Worm (Caenorhabditis elegans): ENCODE results near the gene gpx-6.

DNA sequence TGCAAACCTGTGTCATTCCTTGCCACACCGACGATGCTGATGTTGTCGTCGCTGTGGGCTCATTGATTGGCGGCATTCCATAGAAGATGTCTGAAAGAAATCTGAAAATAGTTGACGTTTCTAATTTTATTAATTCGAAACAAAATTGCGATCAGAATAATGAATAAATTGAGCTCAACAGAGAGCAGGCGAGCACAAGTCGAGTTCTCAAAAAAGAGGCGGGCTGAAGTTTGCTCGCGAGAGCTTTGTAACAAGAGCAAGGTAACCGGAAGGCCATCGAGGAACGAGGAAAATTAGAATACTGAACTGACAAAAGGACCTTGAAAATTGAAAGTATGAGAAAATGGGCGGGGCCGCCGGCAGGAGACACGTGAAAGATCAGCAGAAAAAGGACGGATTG is 14.5 kb downstream of the gpx-6 start, which contains the start of gene nhr-66:
- TF ChIP-seq fos-1 (tag; optimal IDR thresholded peaks at IDR 0.05) (no peak), skn-1 (tag; optimal IDR thresholded peaks at IDR 0.05) (no peak), nhr-25 (tag; optimal IDR thresholded peaks at IDR 0.05) (no peak)
